Worm (Caenorhabditis elegans) whole organism, L2 larva: ENCODE measurements around the gene C25E10.11.
A peak's percentile ranks its signal among the peaks of the same experiment; 100 is the strongest.

ENCODE experiments used
- C34F6.9 ChIP-seq: fragments of 150-350 bp; optimal IDR thresholded peaks from 2 replicates; lab custom pipeline; 2014; ENCODE audit warnings: missing biosample characterization, missing genetic modification characterization
- F13H6.1 ChIP-seq: sonication (generic microtip); optimal IDR thresholded peaks from 2 replicates; lab custom pipeline; 2016; ENCODE audit warnings: missing genetic modification characterization, missing compliant biosample characterization
- Y55F3AM.14 ChIP-seq: fragments of 200-800 bp; sonication (Bioruptor generic); optimal IDR thresholded peaks from 2 replicates; lab custom pipeline; 2018; ENCODE audit warnings: mild to moderate bottlenecking, missing genetic modification characterization, missing compliant biosample characterization
- ZK546.5 ChIP-seq: sonication (generic microtip); optimal IDR thresholded peaks from 2 replicates; lab custom pipeline; 2017; ENCODE audit warnings: missing biosample characterization, missing genetic modification characterization
- alr-1 ChIP-seq: fragments of 150-350 bp; optimal IDR thresholded peaks from 2 replicates; lab custom pipeline; 2014; ENCODE audit warnings: missing biosample characterization, missing genetic modification characterization
- ama-1 ChIP-seq: fragments of 150-350 bp; optimal IDR thresholded peaks from 2 replicates; lab custom pipeline; 2018; ENCODE audit warnings: inconsistent platforms
- blmp-1 ChIP-seq: sonication (generic microtip); optimal IDR thresholded peaks from 2 replicates; lab custom pipeline; 2017; ENCODE audit warnings: missing genetic modification characterization, mild to moderate bottlenecking, missing compliant biosample characterization, antibody characterized with exemption, moderate library complexity; ENCODE audit not compliant: insufficient read depth
- ceh-82 ChIP-seq: fragments of 150-350 bp; optimal IDR thresholded peaks from 2 replicates; lab custom pipeline; 2014; ENCODE audit warnings: missing biosample characterization, missing genetic modification characterization
- elt-3 ChIP-seq: sonication (generic microtip); optimal IDR thresholded peaks from 2 replicates; lab custom pipeline; 2017; ENCODE audit warnings: missing biosample characterization, missing genetic modification characterization
- gmeb-1 ChIP-seq: fragments of 150-350 bp; optimal IDR thresholded peaks from 2 replicates; lab custom pipeline; 2014; ENCODE audit warnings: missing biosample characterization, missing genetic modification characterization
- lin-11 ChIP-seq: fragments of 150-350 bp; sonication (generic microtip); optimal IDR thresholded peaks from 2 replicates; lab custom pipeline; 2014; ENCODE audit warnings: missing biosample characterization, missing genetic modification characterization, inconsistent platforms, mixed read lengths
- lin-39 ChIP-seq: fragments of 150-350 bp; optimal IDR thresholded peaks from 2 replicates; lab custom pipeline; 2014; ENCODE audit warnings: missing biosample characterization, missing genetic modification reagents, missing genetic modification characterization
- lsy-2 ChIP-seq, 2 experiments: fragments of 150-350 bp in 1 of 2; sonication (generic microtip) in 1 of 2; optimal IDR thresholded peaks; 2 replicates each; lab custom pipeline; 2014 to 2017; ENCODE audit warnings: missing biosample characterization in 2 of 2, missing genetic modification characterization in 2 of 2
- mab-5 ChIP-seq: fragments of 150-350 bp; optimal IDR thresholded peaks from 2 replicates; lab custom pipeline; 2014; ENCODE audit warnings: missing biosample characterization, missing genetic modification characterization
- mbf-1 ChIP-seq: sonication (generic microtip); optimal IDR thresholded peaks from 2 replicates; lab custom pipeline; 2017; ENCODE audit warnings: missing biosample characterization, missing genetic modification characterization
- mdl-1 ChIP-seq, 2 experiments: fragments of 150-350 bp in 1 of 2; sonication (generic microtip) in 1 of 2; optimal IDR thresholded peaks; 2 replicates each; lab custom pipeline; 2017; ENCODE audit warnings: missing biosample characterization in 2 of 2, missing genetic modification characterization in 2 of 2
- nhr-11 ChIP-seq: fragments of 150-350 bp; optimal IDR thresholded peaks from 2 replicates; lab custom pipeline; 2014; ENCODE audit warnings: missing biosample characterization, missing genetic modification characterization
- nhr-12 ChIP-seq: fragments of 150-350 bp; optimal IDR thresholded peaks from 2 replicates; lab custom pipeline; 2014; ENCODE audit warnings: missing biosample characterization, missing genetic modification characterization
- nhr-129 ChIP-seq: fragments of 150-350 bp; optimal IDR thresholded peaks from 2 replicates; lab custom pipeline; 2014; ENCODE audit warnings: missing biosample characterization, missing genetic modification characterization
- nhr-21 ChIP-seq: fragments of 150-350 bp; optimal IDR thresholded peaks from 2 replicates; lab custom pipeline; 2014; ENCODE audit warnings: missing biosample characterization, missing genetic modification characterization
- nhr-23 ChIP-seq: fragments of 150-350 bp; optimal IDR thresholded peaks from 2 replicates; lab custom pipeline; 2014; ENCODE audit warnings: missing biosample characterization, missing genetic modification reagents, missing genetic modification characterization
- nhr-25 ChIP-seq: fragments of 150-350 bp; sonication (generic microtip); optimal IDR thresholded peaks from 3 replicates; lab custom pipeline; 2014; ENCODE audit warnings: missing biosample characterization, missing genetic modification characterization
- nhr-77 ChIP-seq: fragments of 150-350 bp; optimal IDR thresholded peaks from 2 replicates; lab custom pipeline; 2014; ENCODE audit warnings: missing biosample characterization, missing genetic modification characterization
- peb-1 ChIP-seq: fragments of 150-350 bp; optimal IDR thresholded peaks from 2 replicates; lab custom pipeline; 2014; ENCODE audit warnings: missing biosample characterization, missing genetic modification characterization
- skn-1 ChIP-seq: sonication (generic microtip); optimal IDR thresholded peaks from 2 replicates; lab custom pipeline; 2017; ENCODE audit warnings: missing biosample characterization, missing genetic modification characterization
- sma-3 ChIP-seq: sonication (generic microtip); optimal IDR thresholded peaks from 2 replicates; lab custom pipeline; 2016; ENCODE audit warnings: missing genetic modification reagents, missing genetic modification characterization, missing compliant biosample characterization
- sma-9 ChIP-seq, 2 experiments: fragments of 150-350 bp in 1 of 2; sonication (generic microtip) in 1 of 2; optimal IDR thresholded peaks; 2 replicates each; lab custom pipeline; 2014 to 2016; ENCODE audit warnings: missing genetic modification characterization in 2 of 2, mild to moderate bottlenecking in 1 of 2, missing biosample characterization in 1 of 2, missing compliant biosample characterization in 1 of 2, missing genetic modification reagents in 1 of 2, moderate library complexity in 1 of 2
- unc-39 ChIP-seq: fragments of 150-350 bp; optimal IDR thresholded peaks from 2 replicates; lab custom pipeline; 2014; ENCODE audit warnings: missing biosample characterization, missing genetic modification characterization
- unc-55 ChIP-seq: fragments of 150-350 bp; sonication (generic microtip); optimal IDR thresholded peaks from 3 replicates; lab custom pipeline; 2014; ENCODE audit warnings: missing biosample characterization, missing genetic modification reagents, missing genetic modification characterization
- unc-62 ChIP-seq: fragments of 150-350 bp; optimal IDR thresholded peaks from 2 replicates; lab custom pipeline; 2014; ENCODE audit warnings: missing biosample characterization, missing genetic modification reagents, missing genetic modification characterization
- ztf-11 ChIP-seq: sonication (generic microtip); optimal IDR thresholded peaks from 2 replicates; lab custom pipeline; 2017; ENCODE audit warnings: missing biosample characterization, missing genetic modification characterization
- ztf-4 ChIP-seq: fragments of 150-350 bp; optimal IDR thresholded peaks from 2 replicates; lab custom pipeline; 2014; ENCODE audit warnings: missing biosample characterization, missing genetic modification characterization

The C25E10.11 gene

DNA sequence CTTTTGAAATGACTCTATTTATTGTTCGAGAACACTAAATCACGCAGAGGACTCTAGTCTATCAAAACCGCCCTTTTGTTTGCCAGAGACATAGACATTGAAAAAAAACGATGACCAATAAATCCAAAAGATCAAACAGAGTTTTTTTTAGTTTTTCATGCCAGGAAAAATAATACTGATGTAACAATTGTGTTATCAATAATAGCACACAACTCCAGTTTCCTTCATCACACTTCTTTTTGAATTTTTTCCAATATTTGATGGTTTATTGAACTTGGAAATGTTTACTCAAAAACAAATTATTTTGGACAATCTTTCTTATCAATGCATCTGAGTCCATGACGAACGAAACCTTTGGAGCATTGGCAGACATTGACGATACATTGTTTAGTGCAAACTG is 4.6 kb downstream of the C25E10.11 start, which contains the start of gene C25E10.8:
C25E10.8 (minus strand) TSS at position 101 of the 400 bp plus-strand sequence.
- TF ChIP-seq ztf-4 (tag; lab: Kevin White, UChicago) (no peak), C34F6.9 (tag; lab: Kevin White, UChicago) (no peak), lin-11 (tag; lab: Kevin White, UChicago) (no peak), peb-1 (tag; lab: Kevin White, UChicago) (no peak), ceh-82 (tag; lab: Kevin White, UChicago) (no peak), unc-55 (GFP tag; lab: Kevin White, UChicago) (no peak), gmeb-1 (no peak)

DNA sequence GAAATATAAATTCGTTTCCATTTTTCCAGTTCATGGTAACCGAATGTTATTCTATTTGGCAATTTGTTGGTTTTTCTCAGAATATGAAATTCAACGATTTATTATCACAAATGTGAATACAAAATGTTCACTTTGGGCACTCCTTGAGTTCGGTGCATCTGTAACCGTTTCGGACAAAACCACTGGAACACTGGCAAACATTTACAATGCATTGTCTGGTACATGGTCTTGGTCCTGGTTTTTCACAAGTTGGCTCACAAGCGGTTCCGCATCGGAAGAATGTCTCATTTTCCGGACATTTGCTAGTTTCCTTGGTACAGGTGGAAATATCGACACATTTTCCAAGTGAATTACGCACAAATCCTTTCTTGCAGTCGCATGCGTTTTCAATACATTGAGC is 5.3 kb downstream of the C25E10.11 start:
- TF ChIP-seq mab-5 (tag; lab: Kevin White, UChicago) = no peak
- TF ChIP-seq peb-1 (tag; lab: Kevin White, UChicago) = no peak
- TF ChIP-seq alr-1 (tag; lab: Kevin White, UChicago) = no peak
- no peak for TF ChIP-seq ztf-4 (tag; lab: Kevin White, UChicago)
- TF ChIP-seq mdl-1 (tag; optimal IDR thresholded peaks at IDR 0.05; lab: Kevin White, UChicago) = no peak

ce11 chrV:9051100-9051499 is 7.4 kb downstream of the C25E10.11 start, which contains the start of gene C25E10.7:
TSS of gene C25E10.7 (minus strand) at chrV:9051200.
- TF ChIP-seq elt-3 (tag; lab: Kevin White, UChicago) (no peak), ztf-11 (tag; lab: Kevin White, UChicago) (no peak), lsy-2 (tag; optimal IDR thresholded peaks at IDR 0.05; lab: Kevin White, UChicago) (no peak), unc-55 (GFP tag; lab: Kevin White, UChicago) (no peak), nhr-25 (tag; lab: Kevin White, UChicago) (no peak), nhr-12 (tag; lab: Kevin White, UChicago) (no peak), ztf-4 (tag; lab: Kevin White, UChicago) (no peak), ceh-82 (tag; lab: Kevin White, UChicago) (no peak), nhr-11 (tag; lab: Kevin White, UChicago) (no peak), mab-5 (tag; lab: Kevin White, UChicago) (no peak), sma-9 (GFP tag; optimal IDR thresholded peaks at IDR 0.05; lab: Kevin White, UChicago) (no peak), sma-9 (tag; optimal IDR thresholded peaks at IDR 0.05; lab: Kevin White, UChicago) (no peak), unc-62 (GFP tag; lab: Kevin White, UChicago) (no peak), nhr-21 (tag; lab: Kevin White, UChicago) (no peak), blmp-1 (tag; lab: Kevin White, UChicago) (no peak), Y55F3AM.14 (GFP tag; lab: Kevin White, UChicago) (no peak), lin-11 (tag; lab: Kevin White, UChicago) (no peak), ZK546.5 (tag; lab: Kevin White, UChicago) (no peak), C34F6.9 (tag; lab: Kevin White, UChicago) (no peak)

DNA sequence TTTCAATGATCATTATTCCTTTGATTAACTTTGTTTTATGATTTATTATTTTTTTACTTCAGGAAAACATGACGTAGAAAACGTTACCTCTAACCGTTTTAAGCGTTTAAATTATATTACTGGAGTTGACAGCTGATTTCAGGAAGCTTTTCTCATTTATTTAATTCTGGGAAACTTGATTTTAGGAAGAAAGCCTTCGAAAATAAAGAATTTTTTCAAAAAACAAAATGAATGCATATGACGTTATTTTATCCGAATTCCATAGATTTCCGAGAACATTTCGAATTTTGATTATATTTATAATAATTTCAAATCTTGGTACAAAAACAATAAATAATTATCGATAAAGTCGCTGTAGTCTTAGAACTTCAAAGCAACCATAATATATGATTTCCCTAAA is 9.3 kb downstream of the C25E10.11 start:
- TF ChIP-seq nhr-23 (tag; lab: Kevin White, UChicago) = no peak
- TF ChIP-seq ZK546.5 (tag; lab: Kevin White, UChicago) = no peak
- no peak for TF ChIP-seq unc-55 (GFP tag; lab: Kevin White, UChicago)
- TF ChIP-seq unc-62 (GFP tag; lab: Kevin White, UChicago) = no peak

- peak; percentile 26 for TF ChIP-seq nhr-21 (tag; lab: Kevin White, UChicago)
- TF ChIP-seq ama-1 (lab: Kevin White, UChicago) = no peak
These were observed 10.9 kb downstream of the C25E10.11 start, which contains the start of gene C25E10.17 for ce11 chrV:9047555-9048049. TSS of gene C25E10.17 (minus strand) at chrV:9047605.

DNA sequence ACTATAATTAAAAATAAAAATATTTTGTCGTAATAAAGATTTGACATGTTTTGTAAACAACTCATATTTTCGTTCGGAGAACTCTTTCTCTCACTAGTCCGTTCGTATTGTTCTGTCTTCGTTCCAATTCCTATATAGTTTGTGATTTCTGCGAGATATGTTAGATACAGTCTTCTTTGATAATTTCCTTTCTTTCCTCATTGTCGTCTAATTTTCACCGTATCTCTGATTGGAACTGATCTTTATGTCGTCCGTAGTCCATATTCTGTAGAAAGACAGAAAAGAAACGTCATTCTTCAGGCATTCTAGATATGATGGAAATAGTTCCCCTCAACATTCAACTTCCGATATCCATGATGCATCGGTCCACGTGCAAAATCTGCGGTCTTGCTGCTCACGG is 13.7 kb downstream of the C25E10.11 start, which contains the start of gene nhr-30:
nhr-30 (plus strand) TSS at position 301 of the 400 bp plus-strand sequence.
- TF ChIP-seq mbf-1 (tag; lab: Kevin White, UChicago) (no peak), unc-62 (GFP tag; lab: Kevin White, UChicago) (no peak), lsy-2 (tag; optimal IDR thresholded peaks at IDR 0.05; lab: Kevin White, UChicago) (no peak), lin-39 (tag; lab: Kevin White, UChicago) (no peak), Y55F3AM.14 (GFP tag; lab: Kevin White, UChicago) (no peak), sma-9 (GFP tag; optimal IDR thresholded peaks at IDR 0.05; lab: Kevin White, UChicago) (no peak), sma-9 (tag; optimal IDR thresholded peaks at IDR 0.05; lab: Kevin White, UChicago) (no peak), F13H6.1 (tag; lab: Kevin White, UChicago) (no peak), gmeb-1 (no peak), mab-5 (tag; lab: Kevin White, UChicago) (no peak), unc-39 (tag; lab: Kevin White, UChicago) (no peak), elt-3 (tag; lab: Kevin White, UChicago) (no peak), nhr-129 (tag; lab: Kevin White, UChicago) (no peak), skn-1 (tag; lab: Kevin White, UChicago) (no peak), ztf-4 (tag; lab: Kevin White, UChicago) (no peak), unc-55 (GFP tag; lab: Kevin White, UChicago) (no peak), nhr-77 (no peak), sma-3 (GFP tag; lab: Kevin White, UChicago) (no peak), nhr-23 (tag; lab: Kevin White, UChicago) (no peak)
